Worm (Caenorhabditis elegans) whole organism, late embryonic: ENCODE measurements around the gene col-187.

Experiments used
- C08G9.2 ChIP-seq: sonication (generic microtip); optimal IDR thresholded peaks from 2 replicates; lab custom pipeline; 2016; ENCODE audit warnings: mild to moderate bottlenecking, missing genetic modification characterization, moderate library complexity, missing compliant biosample characterization
- C38D4.7 ChIP-seq: fragments of 200-800 bp; sonication (Bioruptor generic); optimal IDR thresholded peaks from 2 replicates; lab custom pipeline; 2018; ENCODE audit warnings: mild to moderate bottlenecking, missing genetic modification characterization, moderate library complexity, missing compliant biosample characterization
- F13H6.1 ChIP-seq: sonication (generic microtip); optimal IDR thresholded peaks from 2 replicates; lab custom pipeline; 2016; ENCODE audit warnings: missing genetic modification characterization, missing compliant biosample characterization
- K02D7.2 ChIP-seq: sonication (generic microtip); optimal IDR thresholded peaks from 2 replicates; lab custom pipeline; 2017; ENCODE audit warnings: mild to moderate bottlenecking, missing genetic modification characterization, missing compliant biosample characterization
- T23F11.4 ChIP-seq: fragments of 200-800 bp; sonication (Bioruptor generic); optimal IDR thresholded peaks from 2 replicates; lab custom pipeline; 2018; ENCODE audit warnings: mild to moderate bottlenecking, missing genetic modification characterization, missing compliant biosample characterization
- ahr-1 ChIP-seq: sonication (generic microtip); optimal IDR thresholded peaks from 2 replicates; lab custom pipeline; 2016; ENCODE audit warnings: missing genetic modification characterization, missing compliant biosample characterization
- ceh-14 ChIP-seq: sonication (generic microtip); optimal IDR thresholded peaks from 2 replicates; lab custom pipeline; 2016; ENCODE audit warnings: missing genotype, missing genetic modification characterization, missing compliant biosample characterization
- ceh-18 ChIP-seq: sonication (generic microtip); optimal IDR thresholded peaks from 2 replicates; lab custom pipeline; 2016; ENCODE audit warnings: missing genetic modification characterization, missing compliant biosample characterization
- ceh-19 ChIP-seq: fragments of 200-800 bp; sonication (Bioruptor generic); optimal IDR thresholded peaks from 2 replicates; lab custom pipeline; 2018; ENCODE audit warnings: mild to moderate bottlenecking, missing genetic modification characterization, missing compliant biosample characterization
- ceh-31 ChIP-seq: sonication (generic microtip); optimal IDR thresholded peaks from 2 replicates; lab custom pipeline; 2016; ENCODE audit warnings: missing genetic modification characterization, missing compliant biosample characterization
- ceh-45 ChIP-seq: fragments of 200-800 bp; sonication (Bioruptor generic); IDR thresholded peaks from 2 replicates; pipeline ENCODE4 v1.3.6; 2022; ENCODE audit warnings: missing genetic modification reagents, missing genetic modification characterization, missing compliant biosample characterization
- ceh-48 ChIP-seq: sonication (generic microtip); optimal IDR thresholded peaks from 2 replicates; lab custom pipeline; 2016; ENCODE audit warnings: missing genetic modification characterization, inconsistent platforms, missing compliant biosample characterization
- ceh-9 ChIP-seq: sonication (generic microtip); optimal IDR thresholded peaks from 2 replicates; lab custom pipeline; 2016; ENCODE audit warnings: mild to moderate bottlenecking, missing genetic modification characterization, inconsistent platforms, missing compliant biosample characterization
- dmd-4 ChIP-seq: sonication (generic microtip); optimal IDR thresholded peaks from 2 replicates; lab custom pipeline; 2016; ENCODE audit warnings: borderline replicate concordance, missing genetic modification characterization, missing compliant biosample characterization
- elt-4 ChIP-seq: sonication (generic microtip); optimal IDR thresholded peaks from 2 replicates; lab custom pipeline; 2016; ENCODE audit warnings: missing genetic modification characterization, missing compliant biosample characterization
- eyg-1 ChIP-seq: sonication (generic microtip); optimal IDR thresholded peaks from 2 replicates; lab custom pipeline; 2016; ENCODE audit warnings: missing genotype, missing genetic modification characterization, missing compliant biosample characterization
- fkh-10 ChIP-seq: fragments of 150-350 bp; optimal IDR thresholded peaks from 2 replicates; lab custom pipeline; 2014; ENCODE audit warnings: missing biosample characterization, missing genetic modification reagents, missing genetic modification characterization
- hlh-15 ChIP-seq: sonication (generic microtip); optimal IDR thresholded peaks from 2 replicates; lab custom pipeline; 2016; ENCODE audit warnings: missing genetic modification characterization, missing compliant biosample characterization
- hlh-30 ChIP-seq: sonication (generic microtip); optimal IDR thresholded peaks from 2 replicates; lab custom pipeline; 2017; ENCODE audit warnings: antibody characterized with exemption, missing genetic modification characterization, missing compliant biosample characterization; ENCODE audit not compliant: insufficient read depth
- hlh-6 ChIP-seq: sonication (generic microtip); optimal IDR thresholded peaks from 2 replicates; lab custom pipeline; 2016; ENCODE audit warnings: missing genotype, missing genetic modification characterization, missing compliant biosample characterization
- hlh-8 ChIP-seq: sonication (generic microtip); optimal IDR thresholded peaks from 2 replicates; lab custom pipeline; 2016; ENCODE audit warnings: missing genotype, missing genetic modification characterization, missing compliant biosample characterization
- lim-6 ChIP-seq: sonication (generic microtip); optimal IDR thresholded peaks from 2 replicates; lab custom pipeline; 2016; ENCODE audit warnings: missing genetic modification characterization, missing compliant biosample characterization
- lin-11 ChIP-seq: fragments of 200-800 bp; sonication (Bioruptor generic); optimal IDR thresholded peaks from 2 replicates; lab custom pipeline; 2018; ENCODE audit warnings: mild to moderate bottlenecking, missing genetic modification characterization, missing compliant biosample characterization
- madf-2 ChIP-seq: sonication (generic microtip); optimal IDR thresholded peaks from 2 replicates; lab custom pipeline; 2017; ENCODE audit warnings: missing genetic modification characterization, missing compliant biosample characterization
- mec-3 ChIP-seq: sonication (generic microtip); optimal IDR thresholded peaks from 2 replicates; lab custom pipeline; 2016; ENCODE audit warnings: borderline replicate concordance, missing genetic modification characterization, missing compliant biosample characterization
- nhr-11 ChIP-seq: fragments of 150-350 bp; optimal IDR thresholded peaks from 2 replicates; lab custom pipeline; 2014; ENCODE audit warnings: missing biosample characterization, missing genetic modification characterization
- odd-2 ChIP-seq: sonication (generic microtip); optimal IDR thresholded peaks from 2 replicates; lab custom pipeline; 2017; ENCODE audit warnings: antibody characterized with exemption, mild to moderate bottlenecking, missing genetic modification characterization, missing compliant biosample characterization
- pag-3 ChIP-seq: sonication (generic microtip); optimal IDR thresholded peaks from 2 replicates; lab custom pipeline; 2016; ENCODE audit warnings: missing compliant biosample characterization, missing genetic modification characterization, borderline replicate concordance
- pax-1 ChIP-seq: fragments of 150-350 bp; optimal IDR thresholded peaks from 2 replicates; lab custom pipeline; 2014; ENCODE audit warnings: missing biosample characterization, missing genetic modification characterization
- pha-4 ChIP-seq: fragments of 150-350 bp; optimal IDR thresholded peaks from 2 replicates; lab custom pipeline; 2018; ENCODE audit warnings: missing biosample characterization, missing genetic modification reagents, missing genetic modification characterization
- pqm-1 ChIP-seq: sonication (generic microtip); optimal IDR thresholded peaks from 2 replicates; lab custom pipeline; 2016; ENCODE audit warnings: missing genetic modification characterization, missing compliant biosample characterization
- rnt-1 ChIP-seq: sonication (generic microtip); optimal IDR thresholded peaks from 2 replicates; lab custom pipeline; 2016; ENCODE audit warnings: missing genetic modification characterization, missing compliant biosample characterization
- sdc-2 ChIP-seq: sonication (generic microtip); optimal IDR thresholded peaks from 2 replicates; lab custom pipeline; 2016; ENCODE audit warnings: missing genotype, missing genetic modification characterization, missing compliant biosample characterization
- syd-9 ChIP-seq: sonication (generic microtip); optimal IDR thresholded peaks from 2 replicates; lab custom pipeline; 2016; ENCODE audit warnings: mild to moderate bottlenecking, missing genetic modification characterization, moderate library complexity, missing compliant biosample characterization
- tbx-7 ChIP-seq: sonication (generic microtip); optimal IDR thresholded peaks from 2 replicates; lab custom pipeline; 2016; ENCODE audit warnings: missing genotype, missing genetic modification characterization, missing compliant biosample characterization
- ttx-3 ChIP-seq: sonication (generic microtip); optimal IDR thresholded peaks from 2 replicates; lab custom pipeline; 2016; ENCODE audit warnings: missing genetic modification reagents, missing genetic modification characterization, missing compliant biosample characterization
- unc-3 ChIP-seq, 2 experiments: fragments of 200-800 bp in 1 of 2; sonication (Bioruptor generic) in 1 of 2; sonication (generic microtip) in 1 of 2; conservative IDR thresholded peaks in 1 of 2; optimal IDR thresholded peaks in 1 of 2; 2 replicates each; pipeline versions ENCODE4 v1.3.6 to Lab custom; 2016 to 2022; ENCODE audit warnings: missing compliant biosample characterization in 2 of 2, missing genetic modification characterization in 2 of 2, missing genetic modification reagents in 1 of 2
- ztf-16 ChIP-seq: sonication (generic microtip); optimal IDR thresholded peaks from 2 replicates; lab custom pipeline; 2017; ENCODE audit warnings: missing genetic modification characterization, missing compliant biosample characterization

col-187 gene

DNA sequence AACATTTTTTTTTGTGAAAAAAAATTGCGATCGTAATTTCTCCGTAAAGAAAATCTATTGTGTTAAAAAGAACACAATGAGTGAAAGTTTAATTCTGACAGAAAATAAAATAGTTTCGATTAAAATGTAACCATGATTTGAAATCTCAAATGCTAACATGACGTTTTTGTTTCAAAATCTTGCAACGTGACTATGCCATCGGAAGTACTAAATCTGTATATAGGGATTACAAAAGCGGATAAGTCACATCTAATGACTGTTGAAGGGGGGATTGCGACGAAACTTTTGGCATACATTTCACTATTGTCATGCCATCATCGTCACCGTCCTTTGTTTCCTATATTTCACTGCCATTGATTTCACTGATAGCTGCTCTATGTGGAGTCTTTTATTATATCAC is at the start of gene col-187:
col-187 (plus strand) TSS at position 301 of the 400 bp plus-strand sequence.
- no peak for TF ChIP-seq C38D4.7
- TF ChIP-seq syd-9, result no peak
- TF ChIP-seq ahr-1 (tag; lab: Kevin White, UChicago), result no peak
- TF ChIP-seq rnt-1, result no peak
- no peak for TF ChIP-seq C08G9.2 (tag; lab: Kevin White, UChicago)

- TF ChIP-seq ceh-45 (GFP tag; lab: Robert Waterston, UW), result no peak
- no peak for TF ChIP-seq ceh-19 (GFP tag; lab: Kevin White, UChicago)
- no peak for TF ChIP-seq ceh-9 (tag; lab: Kevin White, UChicago)
- no peak for TF ChIP-seq K02D7.2
- TF ChIP-seq lin-11 (tag; lab: Kevin White, UChicago), result no peak
- peak; percentile 23 for TF ChIP-seq ceh-31 (tag; lab: Kevin White, UChicago)
- no peak for TF ChIP-seq ceh-48 (tag; lab: Kevin White, UChicago)
- no peak for TF ChIP-seq hlh-6 (tag; lab: Kevin White, UChicago)
- TF ChIP-seq ceh-18 (tag; lab: Kevin White, UChicago), result peak; percentile 3
- no peak for TF ChIP-seq T23F11.4 (GFP tag; lab: Kevin White, UChicago)
- TF ChIP-seq nhr-11 (tag; lab: Kevin White, UChicago), result no peak
- TF ChIP-seq sdc-2 (tag; lab: Kevin White, UChicago), result peak; percentile 34
- TF ChIP-seq pqm-1, result no peak
These were observed 48.1 kb upstream of the col-187 start for ce11 chrX:16024558-16024957.

- no peak for TF ChIP-seq hlh-15
- TF ChIP-seq pha-4, result no peak
- no peak for TF ChIP-seq odd-2
- TF ChIP-seq ztf-16 (tag; lab: Kevin White, UChicago), result no peak
These were observed 43.7 kb upstream of the col-187 start for ce11 chrX:16028980-16029379.

DNA sequence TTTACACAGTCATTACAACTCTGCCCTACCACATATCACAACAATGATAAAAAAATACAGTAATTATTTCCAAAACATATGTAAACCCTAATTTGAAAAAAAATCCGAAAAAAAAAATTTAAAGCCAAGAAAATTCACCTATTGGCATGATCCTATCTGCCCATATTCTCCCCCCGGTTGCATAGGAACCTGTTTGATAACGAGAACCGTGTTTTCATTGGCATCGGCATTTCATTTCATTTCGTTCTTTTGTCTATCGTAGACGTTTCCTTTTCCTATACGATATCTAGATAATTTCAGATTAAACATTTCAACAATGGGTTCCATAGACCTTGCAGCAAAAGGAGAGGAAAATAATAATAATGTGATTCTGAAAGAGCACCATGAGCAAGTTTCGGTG is 42.2 kb upstream of the col-187 start, which contains the start of gene mboa-1:
mboa-1 (plus strand) TSS at position 301 of the 400 bp plus-strand sequence.
- TF ChIP-seq eyg-1 (tag; lab: Kevin White, UChicago) (no peak), C38D4.7 (no peak), F13H6.1 (no peak), mec-3 (tag; lab: Kevin White, UChicago) (no peak)

ce11 chrX:16039173-16039572 is 33.5 kb upstream of the col-187 start:
- no peak for TF ChIP-seq dmd-4 (tag; lab: Kevin White, UChicago)
- no peak for TF ChIP-seq ceh-14 (tag; lab: Kevin White, UChicago)
- TF ChIP-seq fkh-10 (GFP tag; lab: Kevin White, UChicago), result no peak
- no peak for TF ChIP-seq hlh-15
- TF ChIP-seq elt-4 (tag; lab: Kevin White, UChicago), result no peak
- no peak for TF ChIP-seq ttx-3 (tag; lab: Kevin White, UChicago)
- TF ChIP-seq hlh-8 (tag; lab: Kevin White, UChicago), result no peak
- no peak for TF ChIP-seq K02D7.2
- TF ChIP-seq syd-9, result no peak
- no peak for TF ChIP-seq tbx-7 (tag; lab: Kevin White, UChicago)
- no peak for TF ChIP-seq sdc-2 (tag; lab: Kevin White, UChicago)
- no peak for TF ChIP-seq pag-3 (tag; lab: Kevin White, UChicago)
- no peak for TF ChIP-seq lim-6
- TF ChIP-seq pax-1 (tag; lab: Kevin White, UChicago), result no peak
- no peak for TF ChIP-seq unc-3 (GFP tag; conservative IDR thresholded peaks at IDR 0.05; lab: Robert Waterston, UW)
- TF ChIP-seq unc-3 (tag; optimal IDR thresholded peaks at IDR 0.05; lab: Kevin White, UChicago), result no peak
- TF ChIP-seq ceh-18 (tag; lab: Kevin White, UChicago), result no peak
- TF ChIP-seq madf-2 (tag; lab: Kevin White, UChicago), result no peak
- TF ChIP-seq hlh-30 (tag; lab: Kevin White, UChicago), result no peak
